Worm (Caenorhabditis elegans): Measurements from ENCODE around the gene rpt-2.
A peak's percentile ranks its signal among the peaks of the same experiment; 100 is the strongest.

rpt-2 gene

ce11 chrV:6038405-6039151 lies 21.1 kb upstream of the rpt-2 start, which contains the start of gene F29G9.1:
Gene F29G9.1, plus strand, starts transcription at chrV:6039101.
- TF ChIP-seq set-16 (GFP tag; IDR thresholded peaks at IDR 0.05): peak; percentile 50; the same call in 1 of the 2 replicates

DNA sequence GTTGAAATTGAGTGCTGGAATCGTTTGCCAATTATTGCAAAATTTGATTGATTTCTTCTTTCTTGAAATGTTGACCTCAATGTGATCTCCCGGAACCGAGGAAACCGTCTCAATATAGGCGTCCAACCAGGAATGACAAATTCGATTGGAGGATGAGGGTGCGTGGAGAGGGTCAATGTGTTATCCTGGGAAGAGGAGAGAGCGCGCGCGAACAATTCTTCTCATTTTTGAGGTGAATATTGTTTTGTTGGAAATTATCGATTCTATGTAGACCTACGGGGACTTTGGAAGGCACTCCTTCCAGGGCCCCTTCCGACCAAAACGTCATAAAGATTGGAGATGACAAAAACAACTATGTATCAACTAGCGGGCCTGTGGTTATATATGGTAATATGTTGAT lies 19.1 kb upstream of the rpt-2 start:
- TF ChIP-seq daf-16 (GFP tag; optimal IDR thresholded peaks at IDR 0.05) (no peak), daf-16 (tag; optimal IDR thresholded peaks at IDR 0.05) (no peak), Y5F2A.4 (GFP tag; optimal IDR thresholded peaks at IDR 0.05) (no peak), hif-1 (tag; optimal IDR thresholded peaks at IDR 0.05) (no peak), ceh-62 (tag; optimal IDR thresholded peaks at IDR 0.05) (no peak), lir-3 (tag; optimal IDR thresholded peaks at IDR 0.05) (no peak), lin-1 (GFP tag; IDR thresholded peaks at IDR 0.05) (no peak), mdt-29 (GFP tag; IDR thresholded peaks at IDR 0.05) (no peak), nhr-11 (tag; optimal IDR thresholded peaks at IDR 0.05) (no peak)

ce11 chrV:6034714-6035113 lies 17.2 kb upstream of the rpt-2 start, which contains the start of gene dhs-17:
Gene dhs-17, minus strand, starts transcription at chrV:6034814.
- TF ChIP-seq ztf-7 (tag; optimal IDR thresholded peaks at IDR 0.05): no peak
- TF ChIP-seq lir-3 (tag; optimal IDR thresholded peaks at IDR 0.05): no peak
- TF ChIP-seq F10B5.3 (tag; optimal IDR thresholded peaks at IDR 0.05): no peak
- no peak for TF ChIP-seq zip-2 (tag; optimal IDR thresholded peaks at IDR 0.05)
- no peak for TF ChIP-seq dmd-9 (GFP tag; IDR thresholded peaks at IDR 0.05)
- TF ChIP-seq duxl-1 (tag; optimal IDR thresholded peaks at IDR 0.05; ENCODE audit: poor library complexity): no peak
- no peak for TF ChIP-seq F49E8.2 (tag; optimal IDR thresholded peaks at IDR 0.05; ENCODE audit: borderline replicate concordance)
- no peak for TF ChIP-seq nhr-42 (GFP tag; IDR thresholded peaks at IDR 0.05)
- TF ChIP-seq gei-8 (GFP tag; optimal IDR thresholded peaks at IDR 0.05): no peak
- TF ChIP-seq ZK337.2 (GFP tag; IDR thresholded peaks at IDR 0.05): no peak
- TF ChIP-seq egl-43 (GFP tag; IDR thresholded peaks at IDR 0.05): no peak
- TF ChIP-seq zip-11 (GFP tag; IDR thresholded peaks at IDR 0.05): no peak
- TF ChIP-seq snpc-1.2 (GFP tag; IDR thresholded peaks at IDR 0.05): no peak
- no peak for TF ChIP-seq daf-8 (GFP tag; IDR thresholded peaks at IDR 0.05)
- no peak for TF ChIP-seq vab-7 (GFP tag; IDR thresholded peaks at IDR 0.05)
- TF ChIP-seq nhr-77 (tag; optimal IDR thresholded peaks at IDR 0.05): no peak

- TF ChIP-seq ceh-32 (tag; optimal IDR thresholded peaks at IDR 0.05; ENCODE audit: poor library complexity) (no peak), ztf-11 (tag; optimal IDR thresholded peaks at IDR 0.05) (no peak), lsy-2 (tag; optimal IDR thresholded peaks at IDR 0.05) (peak in 1 of 2 experiments; percentile 51), hlh-30 (tag; optimal IDR thresholded peaks at IDR 0.05; ENCODE audit: insufficient read depth) (peak; percentile 56), hlh-11 (tag; optimal IDR thresholded peaks at IDR 0.05) (peak; percentile 15), nhr-41 (GFP tag; IDR thresholded peaks at IDR 0.05) (no peak), mep-1 (tag; optimal IDR thresholded peaks at IDR 0.05) (peak; percentile 19), aha-1 (tag) (peak; percentile 4)
These were observed 16.0 kb upstream of the rpt-2 start for ce11 chrV:6033512-6033911.

- TF ChIP-seq lin-29 (GFP tag; IDR thresholded peaks at IDR 0.05): no peak
- no peak for TF ChIP-seq spr-1 (tag; optimal IDR thresholded peaks at IDR 0.05)
- no peak for TF ChIP-seq duxl-1 (tag; optimal IDR thresholded peaks at IDR 0.05; ENCODE audit: poor library complexity)
- TF ChIP-seq hlh-30 (tag; optimal IDR thresholded peaks at IDR 0.05; ENCODE audit: insufficient read depth): peak; percentile 47
These were observed 14.1 kb upstream of the rpt-2 start for ce11 chrV:6031585-6031984.

Measured in whole organism, L4 larva.